Worm (Caenorhabditis elegans) whole organism, L1 larva: Measurements from ENCODE around the gene C29F5.8.

ENCODE experiments used
- dpl-1 ChIP-seq, 3 experiments: fragments of 150-350 bp in 2 of 3; sonication (generic microtip) in 1 of 3; optimal IDR thresholded peaks; 2 replicates each; lab custom pipeline; 2014 to 2017; ENCODE audit warnings: missing biosample characterization in 3 of 3, missing genetic modification characterization in 3 of 3, missing genetic modification reagents in 3 of 3
- efl-1 ChIP-seq, 4 experiments: fragments of 150-350 bp; optimal IDR thresholded peaks in 3 of 4; peaks in 1 of 4; 1 replicate in 1 of 4; 2 replicates in 3 of 4; lab custom pipeline; 2014; ENCODE audit warnings: missing biosample characterization in 2 of 4, missing genetic modification characterization in 2 of 4, missing genetic modification reagents in 2 of 4
- fos-1 ChIP-seq: fragments of 150-350 bp; optimal IDR thresholded peaks from 2 replicates; lab custom pipeline; 2014; ENCODE audit warnings: missing biosample characterization, missing genetic modification characterization
- irx-1 ChIP-seq: sonication (generic microtip); optimal IDR thresholded peaks from 2 replicates; lab custom pipeline; 2016; ENCODE audit warnings: missing genetic modification characterization, missing compliant biosample characterization
- mdl-1 ChIP-seq, 2 experiments: fragments of 150-350 bp; optimal IDR thresholded peaks; 2 replicates each; lab custom pipeline; 2014 to 2017; ENCODE audit warnings: missing biosample characterization in 2 of 2, missing genetic modification characterization in 2 of 2, inconsistent platforms in 1 of 2
- nhr-28 ChIP-seq: fragments of 150-350 bp; optimal IDR thresholded peaks from 2 replicates; lab custom pipeline; 2014; ENCODE audit warnings: missing biosample characterization, missing genetic modification characterization
- pqm-1 ChIP-seq: sonication (generic microtip); optimal IDR thresholded peaks from 3 replicates; lab custom pipeline; 2017; ENCODE audit warnings: missing biosample characterization, missing genetic modification characterization
- ztf-11 ChIP-seq, 2 experiments: sonication (generic microtip); optimal IDR thresholded peaks; 2 replicates each; lab custom pipeline; 2016 to 2017; ENCODE audit warnings: missing genetic modification characterization in 2 of 2, missing biosample characterization in 1 of 2, missing compliant biosample characterization in 1 of 2

DNA sequence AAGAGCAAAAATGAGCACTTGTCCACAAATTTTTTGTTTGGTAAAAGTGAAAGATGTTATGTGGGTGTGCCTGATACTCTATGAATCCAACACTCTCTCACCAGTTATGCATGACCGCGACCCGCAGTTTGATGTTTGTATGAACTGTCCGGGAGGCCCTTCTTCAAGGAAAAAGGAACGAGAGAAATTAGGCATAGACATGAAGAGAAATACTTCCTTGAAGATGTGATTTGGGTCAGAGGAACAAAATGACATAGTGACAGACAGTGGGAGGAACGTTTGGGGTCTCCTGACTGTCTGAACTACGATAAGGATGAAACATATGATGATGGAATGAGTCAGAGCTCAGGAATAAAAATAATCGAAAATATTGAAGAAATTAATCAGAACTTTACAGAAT is 34.9 kb downstream of the C29F5.8 start:
- TF ChIP-seq ztf-11 (tag; optimal IDR thresholded peaks at IDR 0.05; lab: Kevin White, UChicago) = no peak
- no peak for TF ChIP-seq nhr-28 (tag; lab: Kevin White, UChicago)
- no peak for TF ChIP-seq pqm-1
- TF ChIP-seq irx-1 (tag; lab: Kevin White, UChicago) = no peak
- no peak for TF ChIP-seq mdl-1 (tag; optimal IDR thresholded peaks at IDR 0.05; lab: Kevin White, UChicago)
- TF ChIP-seq efl-1 (optimal IDR thresholded peaks at IDR 0.05; lab: Kevin White, UChicago) = no peak
- no peak for TF ChIP-seq efl-1 (GFP tag; optimal IDR thresholded peaks at IDR 0.05 in 1 of 2; lab: Kevin White, UChicago)
- no peak for TF ChIP-seq dpl-1 (GFP tag; optimal IDR thresholded peaks at IDR 0.05; lab: Kevin White, UChicago)
- no peak for TF ChIP-seq fos-1
